Worm (Caenorhabditis elegans) whole organism, late embryonic: ENCODE measurements around the gene clec-57.

ENCODE experiments used
- C08G9.2 ChIP-seq: sonication (generic microtip); optimal IDR thresholded peaks from 2 replicates; lab custom pipeline; 2016; ENCODE audit warnings: mild to moderate bottlenecking, missing genetic modification characterization, moderate library complexity, missing compliant biosample characterization
- K09A11.1 ChIP-seq: sonication (generic microtip); optimal IDR thresholded peaks from 2 replicates; lab custom pipeline; 2017; ENCODE audit warnings: antibody characterized with exemption, mild to moderate bottlenecking, missing genetic modification characterization, missing compliant biosample characterization; ENCODE audit not compliant: insufficient read depth
- T23F11.4 ChIP-seq: fragments of 200-800 bp; sonication (Bioruptor generic); optimal IDR thresholded peaks from 2 replicates; lab custom pipeline; 2018; ENCODE audit warnings: mild to moderate bottlenecking, missing genetic modification characterization, missing compliant biosample characterization
- ceh-14 ChIP-seq: sonication (generic microtip); optimal IDR thresholded peaks from 2 replicates; lab custom pipeline; 2016; ENCODE audit warnings: missing genotype, missing genetic modification characterization, missing compliant biosample characterization
- ceh-18 ChIP-seq: sonication (generic microtip); optimal IDR thresholded peaks from 2 replicates; lab custom pipeline; 2016; ENCODE audit warnings: missing genetic modification characterization, missing compliant biosample characterization
- ceh-24 ChIP-seq: sonication (generic microtip); optimal IDR thresholded peaks from 2 replicates; lab custom pipeline; 2016; ENCODE audit warnings: mild to moderate bottlenecking, missing genetic modification characterization, missing compliant biosample characterization
- ceh-30 ChIP-seq: fragments of 150-350 bp; optimal IDR thresholded peaks from 2 replicates; lab custom pipeline; 2014; ENCODE audit warnings: missing biosample characterization, missing genetic modification characterization
- ceh-31 ChIP-seq: sonication (generic microtip); optimal IDR thresholded peaks from 2 replicates; lab custom pipeline; 2016; ENCODE audit warnings: missing genetic modification characterization, missing compliant biosample characterization
- ceh-9 ChIP-seq: sonication (generic microtip); optimal IDR thresholded peaks from 2 replicates; lab custom pipeline; 2016; ENCODE audit warnings: mild to moderate bottlenecking, missing genetic modification characterization, inconsistent platforms, missing compliant biosample characterization
- che-1 ChIP-seq: sonication (generic microtip); optimal IDR thresholded peaks from 2 replicates; lab custom pipeline; 2016; ENCODE audit warnings: mild to moderate bottlenecking, missing genetic modification characterization, missing compliant biosample characterization
- dve-1 ChIP-seq: sonication (generic microtip); optimal IDR thresholded peaks from 2 replicates; lab custom pipeline; 2017; ENCODE audit warnings: antibody characterized with exemption, mild to moderate bottlenecking, missing genetic modification characterization, missing compliant biosample characterization
- elt-2 ChIP-seq: sonication (generic microtip); optimal IDR thresholded peaks from 2 replicates; lab custom pipeline; 2016; ENCODE audit warnings: missing genetic modification reagents, missing genetic modification characterization, missing compliant biosample characterization
- hlh-13 ChIP-seq: fragments of 200-800 bp; sonication (Bioruptor generic); optimal IDR thresholded peaks from 2 replicates; lab custom pipeline; 2018; ENCODE audit warnings: mild to moderate bottlenecking, missing genetic modification characterization, missing compliant biosample characterization
- lin-11 ChIP-seq: fragments of 200-800 bp; sonication (Bioruptor generic); optimal IDR thresholded peaks from 2 replicates; lab custom pipeline; 2018; ENCODE audit warnings: mild to moderate bottlenecking, missing genetic modification characterization, missing compliant biosample characterization
- madf-2 ChIP-seq: sonication (generic microtip); optimal IDR thresholded peaks from 2 replicates; lab custom pipeline; 2017; ENCODE audit warnings: missing genetic modification characterization, missing compliant biosample characterization
- mec-3 ChIP-seq: sonication (generic microtip); optimal IDR thresholded peaks from 2 replicates; lab custom pipeline; 2016; ENCODE audit warnings: borderline replicate concordance, missing genetic modification characterization, missing compliant biosample characterization
- nfya-1 ChIP-seq: sonication (generic microtip); optimal IDR thresholded peaks from 2 replicates; lab custom pipeline; 2017; ENCODE audit warnings: missing genetic modification characterization, mild to moderate bottlenecking, missing compliant biosample characterization, antibody characterized with exemption, moderate library complexity
- nhr-232 ChIP-seq: sonication (generic microtip); optimal IDR thresholded peaks from 2 replicates; lab custom pipeline; 2016; ENCODE audit warnings: missing genetic modification characterization, missing compliant biosample characterization
- pat-9 ChIP-seq: fragments of 200-800 bp; sonication (Bioruptor generic); optimal IDR thresholded peaks from 2 replicates; lab custom pipeline; 2018; ENCODE audit warnings: mild to moderate bottlenecking, missing genetic modification characterization, moderate library complexity, missing compliant biosample characterization
- pha-2 ChIP-seq: sonication (generic microtip); optimal IDR thresholded peaks from 2 replicates; lab custom pipeline; 2017; ENCODE audit warnings: mild to moderate bottlenecking, missing genetic modification characterization, missing compliant biosample characterization
- pha-4 ChIP-seq: fragments of 150-350 bp; optimal IDR thresholded peaks from 2 replicates; lab custom pipeline; 2018; ENCODE audit warnings: missing biosample characterization, missing genetic modification reagents, missing genetic modification characterization
- pqm-1 ChIP-seq: sonication (generic microtip); optimal IDR thresholded peaks from 2 replicates; lab custom pipeline; 2016; ENCODE audit warnings: missing genetic modification characterization, missing compliant biosample characterization
- ref-2 ChIP-seq: sonication (generic microtip); optimal IDR thresholded peaks from 2 replicates; lab custom pipeline; 2016; ENCODE audit warnings: missing genetic modification characterization, missing compliant biosample characterization
- rnt-1 ChIP-seq: sonication (generic microtip); optimal IDR thresholded peaks from 2 replicates; lab custom pipeline; 2016; ENCODE audit warnings: missing genetic modification characterization, missing compliant biosample characterization
- syd-9 ChIP-seq: sonication (generic microtip); optimal IDR thresholded peaks from 2 replicates; lab custom pipeline; 2016; ENCODE audit warnings: mild to moderate bottlenecking, missing genetic modification characterization, moderate library complexity, missing compliant biosample characterization
- tbx-7 ChIP-seq: sonication (generic microtip); optimal IDR thresholded peaks from 2 replicates; lab custom pipeline; 2016; ENCODE audit warnings: missing genotype, missing genetic modification characterization, missing compliant biosample characterization
- ttx-3 ChIP-seq: sonication (generic microtip); optimal IDR thresholded peaks from 2 replicates; lab custom pipeline; 2016; ENCODE audit warnings: missing genetic modification reagents, missing genetic modification characterization, missing compliant biosample characterization
- unc-55 ChIP-seq: sonication (generic microtip); optimal IDR thresholded peaks from 2 replicates; lab custom pipeline; 2017; ENCODE audit warnings: missing biosample characterization, missing genetic modification reagents, missing genetic modification characterization
- unc-86 ChIP-seq: sonication (generic microtip); optimal IDR thresholded peaks from 2 replicates; lab custom pipeline; 2016; ENCODE audit warnings: missing genetic modification characterization, missing compliant biosample characterization
- ztf-16 ChIP-seq: sonication (generic microtip); optimal IDR thresholded peaks from 2 replicates; lab custom pipeline; 2017; ENCODE audit warnings: missing genetic modification characterization, missing compliant biosample characterization

The clec-57 gene

DNA sequence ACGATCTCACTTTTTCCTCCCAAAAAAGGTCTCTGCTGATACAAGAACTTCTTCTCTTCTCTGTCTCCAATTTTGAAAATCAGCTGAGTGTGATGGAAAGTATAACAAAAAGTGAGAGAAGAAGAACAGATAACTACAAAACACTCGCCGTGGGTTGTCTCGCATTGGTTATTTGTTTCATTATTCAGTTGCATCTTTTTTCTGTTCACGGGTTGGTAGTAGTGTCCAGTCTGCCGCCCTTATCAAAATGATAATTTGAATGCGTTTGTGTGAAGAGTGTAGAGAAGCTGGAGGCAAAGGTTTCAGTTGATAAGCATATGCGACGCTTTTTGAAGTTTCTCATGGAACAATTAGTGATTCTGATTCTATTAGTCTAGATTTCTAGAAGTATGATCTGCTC, 34.0 kb downstream of the clec-57 start:
- TF ChIP-seq unc-86 (tag; lab: Kevin White, UChicago) (no peak), elt-2 (peak; percentile 47)

DNA sequence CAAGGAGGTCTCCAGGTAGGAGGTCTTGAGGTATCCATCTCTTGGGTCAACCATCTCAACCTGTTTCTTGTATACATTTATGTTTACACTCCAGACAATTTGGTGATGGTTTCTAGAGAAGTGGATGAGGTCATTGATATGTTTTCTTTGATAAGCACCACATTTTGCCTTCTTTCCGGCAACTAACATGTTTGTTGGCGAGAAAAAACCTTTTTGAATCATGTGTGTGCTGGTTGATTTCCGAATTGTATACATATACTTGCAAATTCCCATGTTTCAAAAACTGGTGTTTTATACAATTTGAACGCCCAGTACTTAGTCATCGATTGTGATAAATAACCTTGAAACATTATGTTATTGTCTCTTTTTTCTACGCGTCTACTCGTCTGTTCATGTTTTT, 35.1 kb downstream of the clec-57 start:
- TF ChIP-seq pha-4 (tag; lab: Kevin White, UChicago) (no peak), ztf-16 (tag; lab: Kevin White, UChicago) (no peak), ceh-31 (tag; lab: Kevin White, UChicago) (no peak), C08G9.2 (no peak), T23F11.4 (GFP tag; lab: Kevin White, UChicago) (no peak), ceh-30 (tag; lab: Kevin White, UChicago) (no peak), pat-9 (tag; lab: Kevin White, UChicago) (no peak), ceh-14 (tag; lab: Kevin White, UChicago) (no peak), ceh-24 (tag; lab: Kevin White, UChicago) (no peak), nhr-232 (tag; lab: Kevin White, UChicago) (no peak), mec-3 (tag; lab: Kevin White, UChicago) (no peak), pqm-1 (no peak)
- TF ChIP-seq, all 69 proteins: peak for 0

DNA sequence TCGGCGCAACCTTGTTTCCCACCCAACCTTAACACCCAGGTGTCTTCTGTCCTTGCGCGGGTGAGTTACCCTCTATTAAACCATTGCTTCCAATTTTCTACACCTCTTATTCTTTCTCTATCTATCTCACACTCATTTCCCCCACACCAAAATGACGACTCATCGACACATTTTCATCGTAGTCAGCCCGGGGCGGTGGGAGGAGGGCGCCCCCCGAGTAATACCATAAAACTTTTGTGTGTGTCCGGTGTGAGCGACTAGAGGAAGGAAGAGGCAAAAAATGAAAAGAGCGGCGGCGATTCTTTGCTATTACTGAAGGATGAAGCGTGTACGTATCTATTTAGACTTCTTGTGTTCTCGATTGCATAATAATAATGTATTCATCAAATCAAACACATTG, 35.7 kb downstream of the clec-57 start:
- no peak for TF ChIP-seq ceh-18 (tag; lab: Kevin White, UChicago)
- TF ChIP-seq rnt-1 (tag; lab: Kevin White, UChicago), result no peak
- peak; percentile 3 for TF ChIP-seq lin-11 (tag; lab: Kevin White, UChicago)

DNA sequence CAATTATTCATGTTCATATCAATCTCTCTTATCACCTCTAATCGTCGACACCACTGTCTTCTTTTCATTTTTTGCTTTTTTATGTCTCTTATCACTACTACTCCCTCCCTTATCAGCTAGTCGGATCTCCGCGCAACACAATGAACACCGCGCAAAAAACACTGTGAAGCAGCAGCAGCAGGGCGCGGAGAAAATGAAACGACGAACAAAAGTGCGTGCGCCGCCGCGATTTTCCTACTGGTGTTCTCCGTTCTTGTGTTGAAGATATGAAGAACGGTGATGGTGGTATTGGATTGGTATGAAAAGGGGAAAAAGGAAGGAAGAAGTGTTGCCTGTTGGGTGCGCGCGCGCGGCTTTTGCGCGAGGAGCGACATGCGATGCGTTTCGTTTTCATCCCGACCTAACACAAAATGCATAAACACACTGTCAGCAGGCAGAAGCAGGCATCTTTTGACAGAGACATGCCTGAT, 36.7 kb downstream of the clec-57 start:
- TF ChIP-seq ceh-31 (tag; lab: Kevin White, UChicago) (peak; percentile 10), K09A11.1 (no peak), nhr-232 (tag; lab: Kevin White, UChicago) (no peak), syd-9 (tag; lab: Kevin White, UChicago) (peak; percentile 11), ceh-9 (no peak), elt-2 (peak; percentile 97), ref-2 (tag; lab: Kevin White, UChicago) (peak; percentile 79), pha-2 (tag; lab: Kevin White, UChicago) (no peak), C08G9.2 (peak; percentile 16), rnt-1 (tag; lab: Kevin White, UChicago) (peak; percentile 45)

DNA sequence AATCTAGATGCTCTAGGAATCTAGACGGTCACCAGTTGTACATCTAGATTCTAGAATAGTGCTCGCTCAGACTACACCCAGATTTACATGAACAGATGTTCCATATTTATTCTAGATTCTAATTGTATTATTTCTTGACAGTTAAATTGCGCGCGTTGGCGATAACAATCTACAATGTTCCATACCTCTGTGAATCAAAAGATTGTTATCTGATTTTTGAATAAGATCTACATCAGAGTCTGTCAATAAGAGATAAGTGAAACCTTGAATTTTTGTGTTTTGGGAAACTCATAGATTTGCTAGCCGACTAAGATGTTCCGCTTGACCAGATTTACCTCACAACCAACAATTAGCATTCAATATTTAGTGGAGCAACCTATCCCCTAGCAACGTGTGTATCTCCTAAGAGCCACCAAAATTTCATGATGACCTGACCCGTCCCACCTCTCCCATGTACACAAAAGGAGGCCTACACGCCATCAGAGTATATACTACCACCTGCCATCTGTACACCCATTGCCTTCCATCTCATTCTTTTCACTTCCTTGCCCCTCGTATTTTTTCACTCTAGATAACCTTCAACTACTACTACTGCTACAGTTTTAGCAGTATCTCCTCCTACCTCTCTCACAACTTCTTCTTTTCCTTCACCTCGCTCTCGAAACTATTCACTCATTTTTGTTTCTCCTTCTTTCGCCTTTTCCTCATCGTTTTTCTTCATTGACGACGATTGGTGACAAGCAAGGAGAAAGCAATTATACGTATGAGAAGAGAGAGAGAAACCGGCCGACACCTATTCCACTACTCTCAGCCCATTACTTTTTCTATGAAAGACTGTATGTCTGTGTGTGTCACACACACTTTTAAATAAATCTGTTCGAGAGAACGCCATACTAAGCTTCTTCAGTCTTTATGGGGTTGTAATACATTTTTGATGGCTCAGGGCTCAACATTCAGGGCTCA, 38.0 kb downstream of the clec-57 start:
- TF ChIP-seq dve-1 (no peak), che-1 (tag; lab: Kevin White, UChicago) (no peak), unc-55 (GFP tag; lab: Kevin White, UChicago) (peak; percentile 6), ceh-18 (tag; lab: Kevin White, UChicago) (no peak), hlh-13 (GFP tag; lab: Kevin White, UChicago) (no peak), rnt-1 (tag; lab: Kevin White, UChicago) (peak; percentile 22), lin-11 (tag; lab: Kevin White, UChicago) (no peak), pha-2 (tag; lab: Kevin White, UChicago) (no peak), ttx-3 (no peak), pat-9 (tag; lab: Kevin White, UChicago) (no peak), madf-2 (no peak), nfya-1 (no peak), tbx-7 (no peak), elt-2 (peak; percentile 3)
- TF ChIP-seq, all 69 proteins: peak for 3
